Worm (Caenorhabditis elegans) whole organism, L4 larva: ENCODE measurements around the gene nlp-55.

Experiments used
- R02D3.7 ChIP-seq: fragments of 150-350 bp; sonication (generic microtip); optimal IDR thresholded peaks from 3 replicates; lab custom pipeline; 2014; ENCODE audit warnings: missing biosample characterization, missing genetic modification characterization
- T20F7.1 ChIP-seq: fragments of 200-800 bp; sonication (Bioruptor generic); optimal IDR thresholded peaks from 2 replicates; lab custom pipeline; 2018; ENCODE audit warnings: mild to moderate bottlenecking, missing genetic modification characterization, missing compliant biosample characterization
- T26A8.4 ChIP-seq: fragments of 200-800 bp; sonication (Bioruptor generic); IDR thresholded peaks from 2 replicates; pipeline ENCODE4 v1.3.6; 2022; ENCODE audit warnings: missing genetic modification characterization, missing compliant biosample characterization
- Y105C5A.15 ChIP-seq: fragments of 200-800 bp; sonication (Bioruptor generic); IDR thresholded peaks from 2 replicates; pipeline ENCODE4 v1.3.6; 2022; ENCODE audit warnings: missing genetic modification characterization, missing compliant biosample characterization
- Y48G9A.11 ChIP-seq: fragments of 200-800 bp; sonication (Bioruptor generic); IDR thresholded peaks from 2 replicates; pipeline ENCODE4 v1.3.6; 2022; ENCODE audit warnings: missing genetic modification reagents, missing genetic modification characterization, missing compliant biosample characterization
- Y5F2A.4 ChIP-seq: fragments of 200-800 bp; sonication (Bioruptor generic); optimal IDR thresholded peaks from 2 replicates; lab custom pipeline; 2018; ENCODE audit warnings: mild to moderate bottlenecking, missing genetic modification characterization, missing compliant biosample characterization
- ZK337.2 ChIP-seq: fragments of 200-800 bp; sonication (Bioruptor generic); IDR thresholded peaks from 2 replicates; pipeline ENCODE4 v1.3.6; 2022; ENCODE audit warnings: missing genetic modification reagents, missing genetic modification characterization, missing compliant biosample characterization
- aha-1 ChIP-seq: fragments of 150-350 bp; peaks from one replicate; lab custom pipeline; 2014; ENCODE audit warnings: missing biosample characterization, missing genetic modification characterization
- aly-2 ChIP-seq: sonication (generic microtip); optimal IDR thresholded peaks from 2 replicates; lab custom pipeline; 2018; ENCODE audit warnings: missing biosample characterization, missing genetic modification characterization
- ama-1 ChIP-seq: fragments of 150-350 bp; optimal IDR thresholded peaks from 2 replicates; lab custom pipeline; 2014; ENCODE audit warnings: inconsistent platforms, mixed read lengths
- ceh-44 ChIP-seq: fragments of 200-800 bp; sonication (Bioruptor generic); IDR thresholded peaks from 2 replicates; pipeline ENCODE4 v1.3.6; 2022; ENCODE audit warnings: missing genetic modification reagents, missing genetic modification characterization, missing compliant biosample characterization
- ces-1 ChIP-seq: fragments of 150-350 bp; sonication (generic microtip); optimal IDR thresholded peaks from 4 replicates; lab custom pipeline; 2014; ENCODE audit warnings: missing biosample characterization, missing genetic modification reagents, missing genetic modification characterization
- daf-12 ChIP-seq: fragments of 150-350 bp; optimal IDR thresholded peaks from 2 replicates; lab custom pipeline; 2014; ENCODE audit warnings: missing biosample characterization, missing genetic modification reagents, missing genetic modification characterization
- daf-16 ChIP-seq, 3 experiments: sonication (generic microtip); optimal IDR thresholded peaks; 2 replicates each; lab custom pipeline; 2016 to 2017; ENCODE audit warnings: missing genetic modification characterization in 3 of 3, missing genetic modification reagents in 3 of 3, mild to moderate bottlenecking in 2 of 3, missing compliant biosample characterization in 2 of 3, missing biosample characterization in 1 of 3, moderate library complexity in 1 of 3
- dmd-9 ChIP-seq: fragments of 200-800 bp; sonication (Bioruptor generic); IDR thresholded peaks from 2 replicates; pipeline ENCODE4 v1.3.6; 2022; ENCODE audit warnings: missing genetic modification reagents, missing genetic modification characterization, missing compliant biosample characterization
- dpl-1 ChIP-seq: fragments of 150-350 bp; optimal IDR thresholded peaks from 2 replicates; lab custom pipeline; 2014; ENCODE audit warnings: missing biosample characterization, missing genetic modification reagents, missing genetic modification characterization
- dve-1 ChIP-seq: sonication (generic microtip); optimal IDR thresholded peaks from 2 replicates; lab custom pipeline; 2017; ENCODE audit warnings: antibody characterized with exemption, mild to moderate bottlenecking, missing genetic modification characterization, missing compliant biosample characterization; ENCODE audit not compliant: insufficient read depth
- egl-27 ChIP-seq: sonication (generic microtip); optimal IDR thresholded peaks from 3 replicates; lab custom pipeline; 2017; ENCODE audit warnings: missing biosample characterization, missing genetic modification reagents, missing genetic modification characterization
- fkh-10 ChIP-seq: fragments of 150-350 bp; optimal IDR thresholded peaks from 2 replicates; lab custom pipeline; 2014; ENCODE audit warnings: missing biosample characterization, missing genetic modification reagents, missing genetic modification characterization
- hif-1 ChIP-seq, 2 experiments: sonication (generic microtip); optimal IDR thresholded peaks; 2 replicates each; lab custom pipeline; 2016 to 2017; ENCODE audit warnings: missing compliant biosample characterization in 2 of 2, missing genetic modification characterization in 2 of 2, missing genetic modification reagents in 2 of 2, missing genotype in 2 of 2, mild to moderate bottlenecking in 1 of 2
- hlh-11 ChIP-seq: fragments of 200-800 bp; sonication (Bioruptor generic); optimal IDR thresholded peaks from 2 replicates; lab custom pipeline; 2018; ENCODE audit warnings: mild to moderate bottlenecking, missing genetic modification characterization, missing compliant biosample characterization
- hlh-30 ChIP-seq: sonication (generic microtip); optimal IDR thresholded peaks from 2 replicates; lab custom pipeline; 2017; ENCODE audit warnings: antibody characterized with exemption, mild to moderate bottlenecking, missing genetic modification characterization, missing compliant biosample characterization; ENCODE audit not compliant: insufficient read depth
- hmg-1.1 ChIP-seq: fragments of 200-800 bp; sonication (Bioruptor generic); IDR thresholded peaks from 2 replicates; pipeline ENCODE4 v1.3.6; 2022; ENCODE audit warnings: missing genetic modification reagents, missing genetic modification characterization, missing compliant biosample characterization
- jun-1 ChIP-seq: fragments of 150-350 bp; optimal IDR thresholded peaks from 2 replicates; lab custom pipeline; 2014; ENCODE audit warnings: missing biosample characterization, missing genetic modification reagents, missing genetic modification characterization
- lin-1 ChIP-seq: fragments of 200-800 bp; sonication (Bioruptor generic); IDR thresholded peaks from 2 replicates; pipeline ENCODE4 v1.3.6; 2022; ENCODE audit warnings: missing genetic modification reagents, missing genetic modification characterization, missing compliant biosample characterization
- lin-15B ChIP-seq: fragments of 150-350 bp; sonication (generic microtip); optimal IDR thresholded peaks from 3 replicates; lab custom pipeline; 2014; ENCODE audit warnings: missing biosample characterization, missing genetic modification characterization
- lin-39 ChIP-seq: fragments of 150-350 bp; optimal IDR thresholded peaks from 2 replicates; lab custom pipeline; 2014; ENCODE audit warnings: missing biosample characterization, missing genetic modification reagents, missing genetic modification characterization
- lsy-2 ChIP-seq, 2 experiments: fragments of 150-350 bp in 1 of 2; sonication (generic microtip) in 1 of 2; optimal IDR thresholded peaks; 2 replicates each; lab custom pipeline; 2014 to 2017; ENCODE audit warnings: missing biosample characterization in 2 of 2, missing genetic modification characterization in 2 of 2
- madf-5 ChIP-seq, 2 experiments: fragments of 200-800 bp; sonication (Bioruptor generic); IDR thresholded peaks; 2 replicates each; pipeline ENCODE4 v1.3.6; 2022; ENCODE audit warnings: missing compliant biosample characterization in 2 of 2, missing genetic modification characterization in 2 of 2
- mdt-29 ChIP-seq: fragments of 200-800 bp; sonication (Bioruptor generic); IDR thresholded peaks from 2 replicates; pipeline ENCODE4 v1.3.6; 2022; ENCODE audit warnings: missing genetic modification reagents, missing genetic modification characterization, missing compliant biosample characterization
- mes-2 ChIP-seq: sonication (generic microtip); optimal IDR thresholded peaks from 2 replicates; lab custom pipeline; 2016; ENCODE audit warnings: missing genotype, mild to moderate bottlenecking, missing genetic modification characterization, missing compliant biosample characterization; ENCODE audit not compliant: poor library complexity, severe bottlenecking
- nhr-102 ChIP-seq: sonication (generic microtip); optimal IDR thresholded peaks from 2 replicates; lab custom pipeline; 2016; ENCODE audit warnings: mild to moderate bottlenecking, missing genetic modification characterization, moderate library complexity, missing compliant biosample characterization
- nhr-11 ChIP-seq: fragments of 150-350 bp; optimal IDR thresholded peaks from 2 replicates; lab custom pipeline; 2014; ENCODE audit warnings: missing biosample characterization, missing genetic modification characterization
- nhr-48 ChIP-seq: sonication (generic microtip); optimal IDR thresholded peaks from 2 replicates; lab custom pipeline; 2016; ENCODE audit warnings: mild to moderate bottlenecking, missing genetic modification characterization, missing compliant biosample characterization
- nhr-77 ChIP-seq: fragments of 150-350 bp; optimal IDR thresholded peaks from 2 replicates; lab custom pipeline; 2014; ENCODE audit warnings: missing biosample characterization, missing genetic modification characterization
- pqm-1 ChIP-seq: sonication (generic microtip); optimal IDR thresholded peaks from 2 replicates; lab custom pipeline; 2017; ENCODE audit warnings: missing biosample characterization, missing genetic modification characterization
- set-16 ChIP-seq: fragments of 200-800 bp; sonication (Bioruptor generic); IDR thresholded peaks from 2 replicates; pipeline ENCODE4 v1.3.6; 2022; ENCODE audit warnings: missing genetic modification reagents, missing genetic modification characterization, missing compliant biosample characterization
- snpc-1.2 ChIP-seq: fragments of 200-800 bp; sonication (Bioruptor generic); IDR thresholded peaks from 2 replicates; pipeline ENCODE4 v1.3.6; 2022; ENCODE audit warnings: missing genetic modification reagents, missing genetic modification characterization, missing compliant biosample characterization
- spr-3 ChIP-seq: fragments of 200-800 bp; sonication (Bioruptor generic); optimal IDR thresholded peaks from 2 replicates; lab custom pipeline; 2018; ENCODE audit warnings: mild to moderate bottlenecking, missing genetic modification characterization, missing compliant biosample characterization
- tra-1 ChIP-seq: fragments of 200-800 bp; sonication (Bioruptor generic); IDR thresholded peaks from 2 replicates; pipeline ENCODE4 v1.3.6; 2022; ENCODE audit warnings: missing genetic modification reagents, missing genetic modification characterization, missing compliant biosample characterization
- vab-7 ChIP-seq: fragments of 200-800 bp; sonication (Bioruptor generic); IDR thresholded peaks from 2 replicates; pipeline ENCODE4 v1.3.6; 2022; ENCODE audit warnings: missing genetic modification reagents, missing genetic modification characterization, missing compliant biosample characterization
- zag-1 ChIP-seq: fragments of 150-350 bp; optimal IDR thresholded peaks from 2 replicates; lab custom pipeline; 2014; ENCODE audit warnings: missing biosample characterization, missing genetic modification characterization
- zfp-2 ChIP-seq: sonication (generic microtip); optimal IDR thresholded peaks from 2 replicates; lab custom pipeline; 2016; ENCODE audit warnings: mild to moderate bottlenecking, missing genetic modification characterization, missing compliant biosample characterization
- zfp-3 ChIP-seq: fragments of 200-800 bp; sonication (Bioruptor generic); conservative IDR thresholded peaks from 2 replicates; pipeline ENCODE4 v1.3.6; 2022; ENCODE audit warnings: missing genetic modification reagents, missing genetic modification characterization, missing compliant biosample characterization
- zip-11 ChIP-seq: fragments of 200-800 bp; sonication (Bioruptor generic); IDR thresholded peaks from 2 replicates; pipeline ENCODE4 v1.3.6; 2022; ENCODE audit warnings: missing genetic modification characterization, missing compliant biosample characterization
- zip-2 ChIP-seq: fragments of 150-350 bp; optimal IDR thresholded peaks from 2 replicates; lab custom pipeline; 2014; ENCODE audit warnings: missing biosample characterization, missing genetic modification characterization
- ztf-11 ChIP-seq: fragments of 150-350 bp; optimal IDR thresholded peaks from 2 replicates; lab custom pipeline; 2014; ENCODE audit warnings: missing biosample characterization, missing genetic modification characterization
- ztf-7 ChIP-seq: fragments of 150-350 bp; optimal IDR thresholded peaks from 2 replicates; lab custom pipeline; 2014; ENCODE audit warnings: missing biosample characterization, missing genetic modification characterization

nlp-55 gene

DNA sequence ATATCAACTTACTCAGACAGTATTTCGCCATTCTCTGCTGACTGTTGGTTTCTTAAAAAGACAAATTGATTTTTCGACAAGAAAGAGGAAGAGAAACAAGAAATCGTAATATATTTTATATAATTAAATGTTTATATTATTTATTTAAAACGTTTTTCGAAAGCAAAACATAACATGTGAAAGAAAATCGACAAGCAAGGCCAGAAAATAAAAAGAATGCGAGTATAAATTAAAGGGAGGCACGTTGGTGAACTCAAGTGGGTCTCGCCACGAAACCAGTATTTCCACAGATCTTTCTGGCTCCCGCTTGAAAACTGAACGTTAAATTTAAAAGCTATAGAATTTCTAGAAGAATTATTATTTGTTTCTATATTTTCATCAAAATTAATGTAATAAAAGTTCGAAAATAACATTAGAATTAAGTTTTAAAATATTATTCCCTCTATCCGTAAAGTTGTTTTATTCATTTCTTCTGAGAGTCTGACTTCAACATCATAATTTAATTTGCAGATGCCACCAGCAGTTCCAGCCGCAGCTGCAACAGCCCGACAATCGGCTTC is 12.0 kb downstream of the nlp-55 start, which contains the start of the genes nst-1 and cct-4 (continued):
- TF ChIP-seq dve-1: peak; percentile 13
- TF ChIP-seq hlh-11 (tag; lab: Kevin White, UChicago): no peak
- no peak for TF ChIP-seq T20F7.1 (GFP tag; lab: Kevin White, UChicago)
- peak; percentile 51 for TF ChIP-seq dpl-1 (GFP tag; lab: Kevin White, UChicago)
- no peak for TF ChIP-seq ZK337.2 (GFP tag; lab: Robert Waterston, UW)
- no peak for TF ChIP-seq daf-12
- TF ChIP-seq zip-11: no peak
- TF ChIP-seq aha-1 (tag; lab: Kevin White, UChicago): peak; percentile 37
- no peak for TF ChIP-seq R02D3.7
- TF ChIP-seq ztf-11 (tag; lab: Kevin White, UChicago): no peak
- TF ChIP-seq Y105C5A.15: no peak
- TF ChIP-seq nhr-102: no peak
- peak in 1 of 2 experiments; percentile 62 for TF ChIP-seq lsy-2 (tag; optimal IDR thresholded peaks at IDR 0.05; lab: Kevin White, UChicago)
- TF ChIP-seq mdt-29: no peak
- peak; percentile 49 for TF ChIP-seq mes-2 (tag; lab: Kevin White, UChicago)
- TF ChIP-seq nhr-11 (tag; lab: Kevin White, UChicago): no peak
- no peak for TF ChIP-seq egl-27
- TF ChIP-seq ceh-44 (GFP tag; lab: Robert Waterston, UW): no peak
- TF ChIP-seq lin-15B (tag; lab: Kevin White, UChicago): no peak
- TF ChIP-seq daf-16 (GFP tag; optimal IDR thresholded peaks at IDR 0.05; lab: Kevin White, UChicago): no peak
- TF ChIP-seq daf-16 (tag; optimal IDR thresholded peaks at IDR 0.05; lab: Kevin White, UChicago): no peak
- TF ChIP-seq hmg-1.1 (GFP tag; lab: Robert Waterston, UW): no peak
- no peak for TF ChIP-seq nhr-77 (tag; lab: Kevin White, UChicago)
- TF ChIP-seq zip-2 (tag; lab: Kevin White, UChicago): no peak
- no peak for TF ChIP-seq ztf-7 (tag; lab: Kevin White, UChicago)
- no peak for TF ChIP-seq snpc-1.2 (GFP tag; lab: Robert Waterston, UW)
- TF ChIP-seq hif-1 (tag; optimal IDR thresholded peaks at IDR 0.05; lab: Kevin White, UChicago): no peak
- no peak for TF ChIP-seq tra-1 (GFP tag; lab: Robert Waterston, UW)
- no peak for TF ChIP-seq hlh-30

DNA sequence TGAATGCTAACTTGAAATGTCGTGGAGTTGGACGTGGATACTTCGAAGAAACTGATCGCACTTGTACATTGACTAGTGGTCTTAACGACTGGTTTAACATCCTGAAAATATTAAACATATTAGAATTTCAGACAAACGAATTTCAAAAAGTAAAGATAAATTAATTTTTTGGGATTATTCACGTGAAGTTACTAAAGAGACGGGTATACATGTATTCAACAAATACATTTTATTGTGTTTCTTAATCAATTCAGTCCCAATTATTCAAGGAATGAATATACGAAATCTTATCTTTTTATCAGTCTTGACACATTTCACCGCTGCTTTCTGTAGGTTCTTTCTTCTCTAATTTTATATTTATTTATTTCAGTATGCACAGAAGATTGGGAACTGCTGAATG is 16.8 kb downstream of the nlp-55 start, which contains the start of the genes mrpl-10 and clec-142:
Gene mrpl-10 (minus strand): TSS at position 101 of the 400 bp plus-strand sequence.
Gene clec-142 (plus strand): TSS at position 264 of the 400 bp plus-strand sequence.
- no peak for TF ChIP-seq mdt-29
- TF ChIP-seq tra-1 (GFP tag; lab: Robert Waterston, UW): no peak
- no peak for TF ChIP-seq zag-1 (tag; lab: Kevin White, UChicago)
- TF ChIP-seq lin-1 (GFP tag; lab: Robert Waterston, UW): no peak
- TF ChIP-seq zip-11: no peak
- no peak for TF ChIP-seq lin-39 (tag; lab: Kevin White, UChicago)
- no peak for TF ChIP-seq set-16 (GFP tag; lab: Robert Waterston, UW)
- TF ChIP-seq dmd-9 (GFP tag; lab: Robert Waterston, UW): no peak
- no peak for TF ChIP-seq vab-7 (GFP tag; lab: Robert Waterston, UW)
- TF ChIP-seq pqm-1 (tag; lab: Kevin White, UChicago): no peak
- TF ChIP-seq Y5F2A.4 (GFP tag; lab: Kevin White, UChicago): no peak

- TF ChIP-seq nhr-102 (no peak), jun-1 (no peak), T26A8.4 (GFP tag; lab: Robert Waterston, UW) (no peak), madf-5 (GFP tag; IDR thresholded peaks at IDR 0.05; lab: Robert Waterston, UW) (no peak), tra-1 (GFP tag; lab: Robert Waterston, UW) (no peak), zfp-3 (no peak), Y48G9A.11 (no peak), ces-1 (GFP tag; lab: Kevin White, UChicago) (no peak), zip-2 (tag; lab: Kevin White, UChicago) (no peak), mes-2 (tag; lab: Kevin White, UChicago) (peak; percentile 54), fkh-10 (GFP tag; lab: Kevin White, UChicago) (no peak), ama-1 (lab: Kevin White, UChicago) (no peak), ztf-11 (tag; lab: Kevin White, UChicago) (no peak), T20F7.1 (GFP tag; lab: Kevin White, UChicago) (no peak), hif-1 (tag; optimal IDR thresholded peaks at IDR 0.05; lab: Kevin White, UChicago) (no peak), nhr-48 (tag; lab: Kevin White, UChicago) (no peak), spr-3 (GFP tag; lab: Kevin White, UChicago) (no peak), zfp-2 (tag; lab: Kevin White, UChicago) (no peak), aly-2 (tag; lab: Kevin White, UChicago) (no peak)
Observed at ce11 chrII:8276057-8276456, 19.1 kb downstream of the nlp-55 start, which contains the start of the genes gei-14 and slc-25A32. Gene gei-14 (minus strand): TSS chrII:8276231. Gene slc-25A32 (plus strand): TSS chrII:8276298.
